Worm (Caenorhabditis elegans) whole organism, L1 larva: ENCODE data around the gene ZK666.14.
A peak's percentile ranks its signal among the peaks of the same experiment; 100 is the strongest.

ENCODE experiments used
- dpl-1 ChIP-seq, 3 experiments: fragments of 150-350 bp in 2 of 3; sonication (generic microtip) in 1 of 3; optimal IDR thresholded peaks; 2 replicates each; lab custom pipeline; 2014 to 2017; ENCODE audit warnings: missing biosample characterization in 3 of 3, missing genetic modification characterization in 3 of 3, missing genetic modification reagents in 3 of 3
- lin-15B ChIP-seq: fragments of 150-350 bp; sonication (generic microtip); optimal IDR thresholded peaks from 3 replicates; lab custom pipeline; 2014; ENCODE audit warnings: missing biosample characterization, missing genetic modification characterization
- tlp-1 ChIP-seq: fragments of 150-350 bp; optimal IDR thresholded peaks from 2 replicates; lab custom pipeline; 2014; ENCODE audit warnings: missing biosample characterization, missing genetic modification characterization
- ztf-11 ChIP-seq, 2 experiments: sonication (generic microtip); optimal IDR thresholded peaks; 2 replicates each; lab custom pipeline; 2016 to 2017; ENCODE audit warnings: missing genetic modification characterization in 2 of 2, missing biosample characterization in 1 of 2, missing compliant biosample characterization in 1 of 2

- TF ChIP-seq dpl-1 (GFP tag; optimal IDR thresholded peaks at IDR 0.05; lab: Kevin White, UChicago), result peak; percentile 42 to 73 (median 52)
- TF ChIP-seq tlp-1, result no peak
- TF ChIP-seq ztf-11 (tag; optimal IDR thresholded peaks at IDR 0.05; lab: Kevin White, UChicago), result peak in 1 of 2 experiments; percentile 94
- no peak for TF ChIP-seq lin-15B
Measured at ce11 chrII:10537988-10538387, 43.4 kb downstream of the ZK666.14 start.
